Worm (Caenorhabditis elegans): Measurements from ENCODE around the gene Y53G8AR.5.

The Y53G8AR.5 gene

ce11 chrIII:3304554-3304953, 7.3 kb downstream of the Y53G8AR.5 start:
- peak in 1 of 2 experiments; percentile 3 for TF ChIP-seq mdl-1 (tag; optimal IDR thresholded peaks at IDR 0.05)
- TF ChIP-seq lin-15B (tag; optimal IDR thresholded peaks at IDR 0.05) = no peak
- peak; percentile 37 for TF ChIP-seq unc-86 (tag; optimal IDR thresholded peaks at IDR 0.05)
- TF ChIP-seq C04F5.9 (tag; optimal IDR thresholded peaks at IDR 0.05) = no peak
- TF ChIP-seq vab-15 (tag; optimal IDR thresholded peaks at IDR 0.05) = no peak
- peak; percentile 5 to 12 for TF ChIP-seq efl-1 (optimal IDR thresholded peaks at IDR 0.05)
- peak in 1 of 2 experiments; percentile 66 for TF ChIP-seq efl-1 (GFP tag; optimal IDR thresholded peaks at IDR 0.05 in 1 of 2)
- no peak for TF ChIP-seq pqm-1 (tag; optimal IDR thresholded peaks at IDR 0.05)
- TF ChIP-seq lin-14 (GFP tag; optimal IDR thresholded peaks at IDR 0.05) = peak; percentile 70
- TF ChIP-seq mab-9 (GFP tag; IDR thresholded peaks at IDR 0.05) = no peak
- TF ChIP-seq lsy-2 (tag; optimal IDR thresholded peaks at IDR 0.05) = peak in 1 of 2 experiments; percentile 19
- TF ChIP-seq nhr-11 (tag; optimal IDR thresholded peaks at IDR 0.05) = no peak
- no peak for TF ChIP-seq zip-4 (GFP tag; optimal IDR thresholded peaks at IDR 0.05)
- no peak for TF ChIP-seq sptf-1 (tag; optimal IDR thresholded peaks at IDR 0.05)
- TF ChIP-seq aha-1 (tag; optimal IDR thresholded peaks at IDR 0.05) = no peak
- TF ChIP-seq dsc-1 (tag; optimal IDR thresholded peaks at IDR 0.05) = peak; percentile 61
- TF ChIP-seq snu-23 (GFP tag; optimal IDR thresholded peaks at IDR 0.05) = peak; percentile 1
- no peak for TF ChIP-seq sox-4 (tag; optimal IDR thresholded peaks at IDR 0.05)
- peak in 1 of 3 experiments; percentile 4 for TF ChIP-seq dpl-1 (GFP tag; optimal IDR thresholded peaks at IDR 0.05)
- TF ChIP-seq mep-1 (tag; optimal IDR thresholded peaks at IDR 0.05) = peak; percentile 3
- no peak for TF ChIP-seq alr-1 (tag; optimal IDR thresholded peaks at IDR 0.05; ENCODE audit: borderline replicate concordance)
- peak; percentile 46 for TF ChIP-seq nhr-85 (tag)
- peak in 1 of 3 experiments; percentile 42 for TF ChIP-seq ceh-82 (tag; optimal IDR thresholded peaks at IDR 0.05)

- peak; percentile 70 for TF ChIP-seq skn-1 (tag; optimal IDR thresholded peaks at IDR 0.05)
- peak; percentile 62 for TF ChIP-seq jun-1 (tag; optimal IDR thresholded peaks at IDR 0.05)
- TF ChIP-seq dpl-1 (GFP tag; optimal IDR thresholded peaks at IDR 0.05) = no peak
Observed at ce11 chrIII:3306322-3306721, 9.1 kb downstream of the Y53G8AR.5 start.

- TF ChIP-seq ceh-82 (tag; optimal IDR thresholded peaks at IDR 0.05) (peak in 1 of 3 experiments; percentile 9), nhr-71 (tag; optimal IDR thresholded peaks at IDR 0.05) (peak; percentile 21), ceh-63 (GFP tag; optimal IDR thresholded peaks at IDR 0.05) (no peak), fos-1 (tag; optimal IDR thresholded peaks at IDR 0.05) (peak; percentile 0), irx-1 (tag; optimal IDR thresholded peaks at IDR 0.05) (peak; percentile 20), lin-14 (GFP tag; optimal IDR thresholded peaks at IDR 0.05) (peak; percentile 51), nhr-77 (tag; optimal IDR thresholded peaks at IDR 0.05) (peak; percentile 7), C16A3.4 (tag; optimal IDR thresholded peaks at IDR 0.05) (no peak)
Observed at ce11 chrIII:3307379-3307778, 10.1 kb downstream of the Y53G8AR.5 start.

- TF ChIP-seq nhr-12 (tag; optimal IDR thresholded peaks at IDR 0.05) (no peak), lin-14 (GFP tag; optimal IDR thresholded peaks at IDR 0.05) (no peak), egl-13 (tag; optimal IDR thresholded peaks at IDR 0.05) (no peak), jun-1 (tag; optimal IDR thresholded peaks at IDR 0.05) (no peak), alr-1 (tag; optimal IDR thresholded peaks at IDR 0.05; ENCODE audit: borderline replicate concordance) (no peak), nhr-71 (tag; optimal IDR thresholded peaks at IDR 0.05) (peak; percentile 28), tlp-1 (tag; optimal IDR thresholded peaks at IDR 0.05) (no peak), elt-2 (tag; optimal IDR thresholded peaks at IDR 0.05) (no peak), ceh-8 (GFP tag; optimal IDR thresholded peaks at IDR 0.05) (no peak), ztf-11 (tag; optimal IDR thresholded peaks at IDR 0.05) (no peak), ceh-82 (tag; optimal IDR thresholded peaks at IDR 0.05) (no peak), blmp-1 (tag; optimal IDR thresholded peaks at IDR 0.05) (peak; percentile 91), nhr-19 (GFP tag; conservative IDR thresholded peaks at IDR 0.05) (no peak), lin-35 (GFP tag; optimal IDR thresholded peaks at IDR 0.05) (peak in 1 of 2 experiments; percentile 20), fkh-4 (tag; optimal IDR thresholded peaks at IDR 0.05; ENCODE audit: borderline replicate concordance) (no peak), pag-3 (tag; optimal IDR thresholded peaks at IDR 0.05; ENCODE audit: borderline replicate concordance, insufficient read depth) (no peak), nhr-76 (tag; optimal IDR thresholded peaks at IDR 0.05) (no peak), efl-1 (optimal IDR thresholded peaks at IDR 0.05) (peak in 1 of 2 experiments; percentile 4), efl-1 (GFP tag; optimal IDR thresholded peaks at IDR 0.05 in 1 of 2) (no peak), unc-62 (GFP tag; optimal IDR thresholded peaks at IDR 0.05) (no peak), lir-3 (tag; optimal IDR thresholded peaks at IDR 0.05; ENCODE audit: poor library complexity) (no peak), nhr-237 (tag; optimal IDR thresholded peaks at IDR 0.05) (no peak), ets-5 (GFP tag; IDR thresholded peaks at IDR 0.05) (no peak), sup-37 (GFP tag; optimal IDR thresholded peaks at IDR 0.05) (no peak), C04F5.9 (tag; optimal IDR thresholded peaks at IDR 0.05) (no peak)
Observed at ce11 chrIII:3308940-3309339, 11.7 kb downstream of the Y53G8AR.5 start.
